Fruit fly (Drosophila melanogaster) whole organism, embryonic: ENCODE data around the gene CG9452.

Experiments used
- Adf1 ChIP-seq: fragments of 200-800 bp; sonication (Bioruptor generic); IDR thresholded peaks from 2 replicates; pipeline ENCODE4 v1.3.6; 2022; ENCODE audit warnings: missing biosample characterization, missing genetic modification characterization
- CG10543 ChIP-seq: fragments of 200-800 bp; sonication (Bioruptor generic); optimal IDR thresholded peaks from 3 replicates; lab custom pipeline; 2017; ENCODE audit warnings: missing biosample characterization, mild to moderate bottlenecking, missing genetic modification characterization, moderate library complexity
- CG10565 ChIP-seq: fragments of 200-800 bp; sonication (Bioruptor generic); optimal IDR thresholded peaks from 3 replicates; lab custom pipeline; 2016; ENCODE audit warnings: missing biosample characterization, mild to moderate bottlenecking, missing genetic modification characterization
- CG11456 ChIP-seq: fragments of 200-800 bp; sonication (Bioruptor generic); IDR thresholded peaks from 3 replicates; pipeline ENCODE4 v1.3.6; 2022; ENCODE audit warnings: missing biosample characterization, missing genetic modification characterization
- CG12104 ChIP-seq: fragments of 200-800 bp; sonication (Bioruptor generic); optimal IDR thresholded peaks from 3 replicates; lab custom pipeline; 2016; ENCODE audit warnings: missing biosample characterization, missing genetic modification characterization
- CG12391 ChIP-seq: fragments of 200-800 bp; sonication (Bioruptor generic); optimal IDR thresholded peaks from 3 replicates; lab custom pipeline; 2018; ENCODE audit warnings: missing biosample characterization, mild to moderate bottlenecking, missing genetic modification characterization, moderate library complexity
- CG16815 ChIP-seq: fragments of 200-800 bp; sonication (Bioruptor generic); optimal IDR thresholded peaks from 3 replicates; lab custom pipeline; 2017; ENCODE audit warnings: missing biosample characterization, mild to moderate bottlenecking, missing genetic modification characterization
- CG17328 ChIP-seq: fragments of 200-800 bp; sonication (Bioruptor generic); IDR thresholded peaks from 2 replicates; pipeline ENCODE4 v1.3.6; 2022; ENCODE audit warnings: missing biosample characterization, missing genetic modification characterization
- CG17612 ChIP-seq: fragments of 200-800 bp; sonication (Bioruptor generic); IDR thresholded peaks from 2 replicates; pipeline ENCODE4 v1.3.6; 2022; ENCODE audit warnings: missing biosample characterization, missing genetic modification characterization
- CG17829 ChIP-seq: fragments of 200-800 bp; optimal IDR thresholded peaks from 2 replicates; lab custom pipeline; 2019; ENCODE audit warnings: missing biosample characterization, mild to moderate bottlenecking, missing genetic modification characterization, moderate library complexity
- CG18476 ChIP-seq: fragments of 200-800 bp; sonication (Bioruptor generic); optimal IDR thresholded peaks from 2 replicates; lab custom pipeline; 2016; ENCODE audit warnings: missing biosample characterization, mild to moderate bottlenecking, missing genetic modification characterization
- CG18599 ChIP-seq: fragments of 200-800 bp; sonication (Bioruptor generic); optimal IDR thresholded peaks from 3 replicates; lab custom pipeline; 2017; ENCODE audit warnings: missing biosample characterization, missing genetic modification characterization, mild to moderate bottlenecking, moderate library complexity, missing genetic modification reagents
- CG18764 ChIP-seq: fragments of 200-800 bp; sonication (Bioruptor generic); optimal IDR thresholded peaks from 3 replicates; lab custom pipeline; 2016; ENCODE audit warnings: missing biosample characterization, missing genetic modification characterization
- CG31365 ChIP-seq: fragments of 200-800 bp; sonication (Bioruptor generic); optimal IDR thresholded peaks from 2 replicates; lab custom pipeline; 2018; ENCODE audit warnings: missing biosample characterization, mild to moderate bottlenecking, missing genetic modification characterization
- CG31388 ChIP-seq: fragments of 200-800 bp; sonication (Bioruptor generic); optimal IDR thresholded peaks from 2 replicates; lab custom pipeline; 2016; ENCODE audit warnings: missing biosample characterization, missing genetic modification characterization
- CG4404 ChIP-seq: fragments of 200-800 bp; sonication (Bioruptor generic); IDR thresholded peaks from 2 replicates; pipeline ENCODE4 v1.3.6; 2022; ENCODE audit warnings: missing biosample characterization, missing genetic modification characterization
- CG5180 ChIP-seq: fragments of 200-800 bp; sonication (Bioruptor generic); optimal IDR thresholded peaks from 3 replicates; lab custom pipeline; 2017; ENCODE audit warnings: missing biosample characterization, missing genetic modification characterization, mild to moderate bottlenecking, moderate library complexity, missing genetic modification reagents
- CG6683 ChIP-seq: fragments of 200-800 bp; sonication (Bioruptor generic); optimal IDR thresholded peaks from 2 replicates; lab custom pipeline; 2017; ENCODE audit warnings: missing biosample characterization, mild to moderate bottlenecking, missing genetic modification characterization, missing genetic modification reagents
- CG8281 ChIP-seq: fragments of 200-800 bp; sonication (Bioruptor generic); optimal IDR thresholded peaks from 2 replicates; lab custom pipeline; 2018; ENCODE audit warnings: missing biosample characterization, mild to moderate bottlenecking, missing genetic modification characterization, moderate library complexity
- CG9932 ChIP-seq: fragments of 200-800 bp; sonication (Bioruptor generic); IDR thresholded peaks from 2 replicates; pipeline ENCODE4 v1.3.6; 2022; ENCODE audit warnings: missing biosample characterization, missing genetic modification characterization
- Camta ChIP-seq: fragments of 200-800 bp; sonication (Bioruptor generic); optimal IDR thresholded peaks from 2 replicates; lab custom pipeline; 2016; ENCODE audit warnings: missing biosample characterization, missing genetic modification characterization
- Fer1 ChIP-seq: fragments of 200-800 bp; sonication (Bioruptor generic); optimal IDR thresholded peaks from 2 replicates; lab custom pipeline; 2017; ENCODE audit warnings: missing biosample characterization, mild to moderate bottlenecking, missing genetic modification characterization
- Gsc ChIP-seq: fragments of 200-800 bp; sonication (Bioruptor generic); IDR thresholded peaks from 2 replicates; pipeline ENCODE4 v1.3.6; 2022; ENCODE audit warnings: missing biosample characterization, missing genetic modification characterization
- Hmr ChIP-seq: fragments of 200-800 bp; sonication (Bioruptor generic); optimal IDR thresholded peaks from 3 replicates; lab custom pipeline; 2017; ENCODE audit warnings: mild to moderate bottlenecking, missing biosample characterization, missing genetic modification reagents, missing genetic modification characterization
- Hr39 ChIP-seq: fragments of >200 bp; optimal IDR thresholded peaks from 2 replicates; lab custom pipeline; 2017
- Kr ChIP-seq: fragments of 200-800 bp; sonication (Bioruptor generic); optimal IDR thresholded peaks from 2 replicates; lab custom pipeline; 2017; ENCODE audit warnings: missing biosample characterization, mild to moderate bottlenecking, missing genetic modification characterization
- Mad ChIP-seq: fragments of 200-800 bp; sonication (Bioruptor generic); optimal IDR thresholded peaks from 2 replicates; lab custom pipeline; 2016; ENCODE audit warnings: missing biosample characterization, missing genetic modification characterization
- NC2α ChIP-seq: fragments of 200-800 bp; sonication (Bioruptor generic); optimal IDR thresholded peaks from 2 replicates; lab custom pipeline; 2016; ENCODE audit warnings: missing biosample characterization, missing genetic modification characterization
- Neu2 ChIP-seq: fragments of 200-800 bp; sonication (Bioruptor generic); optimal IDR thresholded peaks from 3 replicates; lab custom pipeline; 2016; ENCODE audit warnings: missing biosample characterization, missing genetic modification characterization, borderline replicate concordance
- Nf-YC ChIP-seq: fragments of 200-800 bp; optimal IDR thresholded peaks from 3 replicates; lab custom pipeline; 2019; ENCODE audit warnings: missing biosample characterization, mild to moderate bottlenecking, missing genetic modification characterization, moderate library complexity
- Oaz ChIP-seq: fragments of 200-800 bp; sonication (Bioruptor generic); IDR thresholded peaks from 2 replicates; pipeline ENCODE4 v1.3.6; 2022; ENCODE audit warnings: missing biosample characterization, missing genetic modification characterization
- Tbp ChIP-seq: fragments of >200 bp; optimal IDR thresholded peaks from 2 replicates; lab custom pipeline; 2018; ENCODE audit warnings: missing biosample characterization, missing genetic modification characterization
- YL-1 ChIP-seq: fragments of 200-800 bp; sonication (Bioruptor generic); optimal IDR thresholded peaks from 3 replicates; lab custom pipeline; 2017; ENCODE audit warnings: missing biosample characterization, mild to moderate bottlenecking, missing genetic modification characterization
- ase ChIP-seq: fragments of 200-800 bp; sonication (Bioruptor generic); IDR thresholded peaks from 3 replicates; pipeline ENCODE4 v1.3.6; 2022; ENCODE audit warnings: missing biosample characterization, missing genetic modification characterization
- dysf ChIP-seq: fragments of 200-800 bp; sonication (Bioruptor generic); IDR thresholded peaks from 3 replicates; pipeline ENCODE4 v1.3.6; 2022; ENCODE audit warnings: missing biosample characterization, missing genetic modification characterization
- fd102C ChIP-seq: fragments of 200-800 bp; sonication (Bioruptor generic); optimal IDR thresholded peaks from 2 replicates; lab custom pipeline; 2018; ENCODE audit warnings: missing biosample characterization, mild to moderate bottlenecking, missing genetic modification characterization, moderate library complexity
- gce ChIP-seq: fragments of 200-800 bp; sonication (Bioruptor generic); IDR thresholded peaks from 3 replicates; pipeline ENCODE4 v1.3.6; 2022; ENCODE audit warnings: missing biosample characterization, missing genetic modification characterization
- gsb-n ChIP-seq: fragments of 200-800 bp; sonication (Bioruptor generic); optimal IDR thresholded peaks from 3 replicates; lab custom pipeline; 2018; ENCODE audit warnings: missing biosample characterization, mild to moderate bottlenecking, missing genetic modification characterization
- h ChIP-seq: fragments of >200 bp; optimal IDR thresholded peaks from 2 replicates; lab custom pipeline; 2017
- hbn ChIP-seq: fragments of 200-800 bp; sonication (Bioruptor generic); IDR thresholded peaks from 2 replicates; pipeline ENCODE4 v1.3.6; 2022; ENCODE audit warnings: missing biosample characterization, missing genetic modification characterization; ENCODE audit not compliant: partially characterized antibody
- inv ChIP-seq: fragments of 200-800 bp; sonication (Bioruptor generic); IDR thresholded peaks from 2 replicates; pipeline ENCODE4 v1.3.6; 2022; ENCODE audit warnings: missing biosample characterization, missing genetic modification characterization; ENCODE audit not compliant: partially characterized antibody
- mirr ChIP-seq: fragments of 200-800 bp; sonication (Bioruptor generic); optimal IDR thresholded peaks from 3 replicates; lab custom pipeline; 2018; ENCODE audit warnings: missing biosample characterization, mild to moderate bottlenecking, missing genetic modification characterization
- otp ChIP-seq: fragments of 200-800 bp; sonication (Bioruptor generic); IDR thresholded peaks from 3 replicates; pipeline ENCODE4, ENCODE4 v1.3.6; 2022; ENCODE audit warnings: missing biosample characterization, missing genetic modification characterization
- peb ChIP-seq: fragments of 200-800 bp; sonication (Bioruptor generic); IDR thresholded peaks from 2 replicates; pipeline ENCODE4 v1.3.6; 2022; ENCODE audit warnings: missing biosample characterization, missing genetic modification characterization
- pho ChIP-seq: fragments of 200-800 bp; sonication (Bioruptor generic); optimal IDR thresholded peaks from 2 replicates; lab custom pipeline; 2016; ENCODE audit warnings: missing biosample characterization, missing genetic modification characterization
- pros ChIP-seq: fragments of 200-800 bp; sonication (Bioruptor generic); optimal IDR thresholded peaks from 3 replicates; lab custom pipeline; 2019; ENCODE audit warnings: missing biosample characterization, mild to moderate bottlenecking, missing genetic modification characterization, moderate library complexity
- pzg ChIP-seq: fragments of 200-800 bp; sonication (Bioruptor generic); optimal IDR thresholded peaks from 3 replicates; lab custom pipeline; 2018; ENCODE audit warnings: missing biosample characterization, mild to moderate bottlenecking, missing genetic modification characterization, moderate library complexity
- shn ChIP-seq: fragments of 200-800 bp; sonication (Bioruptor generic); optimal IDR thresholded peaks from 3 replicates; lab custom pipeline; 2016; ENCODE audit warnings: missing biosample characterization, missing genetic modification characterization
- tin ChIP-seq: fragments of 200-800 bp; sonication (Bioruptor generic); optimal IDR thresholded peaks from 3 replicates; lab custom pipeline; 2016; ENCODE audit warnings: missing biosample characterization, missing genetic modification characterization
- tx ChIP-seq: fragments of 200-800 bp; sonication (Bioruptor generic); optimal IDR thresholded peaks from 2 replicates; lab custom pipeline; 2016; ENCODE audit warnings: missing biosample characterization, missing genetic modification characterization
- wdn ChIP-seq: fragments of 200-800 bp; sonication (Bioruptor generic); IDR thresholded peaks from 2 replicates; pipeline ENCODE4 v1.3.6; 2022; ENCODE audit warnings: missing biosample characterization, missing genetic modification characterization
- z ChIP-seq: fragments of 200-800 bp; sonication (Bioruptor generic); IDR thresholded peaks from 3 replicates; pipeline ENCODE4 v1.3.6; 2022; ENCODE audit warnings: missing biosample characterization, missing genetic modification characterization

CG9452 gene

DNA sequence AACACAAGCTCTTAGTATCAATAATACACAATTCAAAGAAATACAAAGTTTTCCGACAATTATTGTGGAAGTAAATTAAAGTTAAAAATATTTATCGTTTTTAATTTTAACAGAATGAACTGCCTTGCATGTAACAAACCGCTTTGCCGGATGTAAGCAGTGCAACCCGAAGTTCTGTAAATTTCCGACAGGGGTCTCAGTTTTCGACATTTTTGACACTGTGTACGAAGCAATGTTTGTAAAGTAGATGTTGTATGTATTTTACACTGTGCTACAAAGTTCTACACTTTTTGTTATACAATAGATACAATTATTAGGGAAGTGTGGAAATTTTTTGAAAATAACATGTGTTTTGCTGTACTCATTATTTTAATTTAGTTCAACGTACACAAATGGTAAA is 12.9 kb upstream of the CG9452 start (continued):
- peak; percentile 76 for TF ChIP-seq CG10565
- peak; percentile 98 for TF ChIP-seq CG31365 (tag; lab: Kevin White, UChicago)
- peak; percentile 67 for TF ChIP-seq CG5180 (GFP tag; lab: Kevin White, UChicago)
- TF ChIP-seq CG12391 (tag; lab: Kevin White, UChicago), result peak; percentile 74
- TF ChIP-seq CG4404 (GFP tag; lab: Robert Waterston, UW), result peak; percentile 79
- no peak for TF ChIP-seq pros
- peak; percentile 92 for TF ChIP-seq CG9932 (GFP tag; lab: Robert Waterston, UW)
- no peak for TF ChIP-seq Hr39 (lab: Kevin White, UChicago)
- TF ChIP-seq CG31388 (GFP tag; lab: Kevin White, UChicago), result peak; percentile 33
- TF ChIP-seq CG17328, result peak; percentile 92
- no peak for TF ChIP-seq Nf-YC
- peak; percentile 83 for TF ChIP-seq fd102C
- peak; percentile 76 for TF ChIP-seq Gsc (GFP tag; lab: Robert Waterston, UW)
- peak; percentile 16; the same call in 1 of the 2 replicates for TF ChIP-seq inv (GFP tag; lab: Robert Waterston, UW)
- no peak for TF ChIP-seq Tbp (GFP tag; lab: Kevin White, UChicago)
- peak; percentile 75 for TF ChIP-seq pho (GFP tag; lab: Kevin White, UChicago)
- no peak for TF ChIP-seq CG6683 (GFP tag; lab: Kevin White, UChicago)
- no peak for TF ChIP-seq hbn (GFP tag; lab: Robert Waterston, UW)
- TF ChIP-seq pzg, result peak; percentile 15
- TF ChIP-seq shn (GFP tag; lab: Kevin White, UChicago), result peak; percentile 86
- no peak for TF ChIP-seq Kr (GFP tag; lab: Kevin White, UChicago)
- TF ChIP-seq NC2α (GFP tag; lab: Kevin White, UChicago), result peak; percentile 78
- TF ChIP-seq CG8281, result peak; percentile 61
- TF ChIP-seq YL-1 (GFP tag; lab: Kevin White, UChicago), result peak; percentile 33
- peak; percentile 86 for TF ChIP-seq CG12104 (GFP tag; lab: Kevin White, UChicago)
- no peak for TF ChIP-seq h (lab: Kevin White, UChicago)
- 0 out of 3 replicates have a peak, but pooled peaks have one; percentile 55 for TF ChIP-seq z (GFP tag; lab: Robert Waterston, UW)
- TF ChIP-seq tin (GFP tag; lab: Kevin White, UChicago), result peak; percentile 91
- peak; percentile 95 for TF ChIP-seq ase (GFP tag; lab: Robert Waterston, UW)
- TF ChIP-seq CG18764 (GFP tag; lab: Kevin White, UChicago), result peak; percentile 89
- TF ChIP-seq Neu2 (GFP tag; lab: Kevin White, UChicago), result peak; percentile 64
- TF ChIP-seq CG18599 (GFP tag; lab: Kevin White, UChicago), result peak; percentile 84
- TF ChIP-seq Hmr (GFP tag; lab: Kevin White, UChicago), result peak; percentile 92
- TF ChIP-seq gsb-n (tag; lab: Kevin White, UChicago), result peak; percentile 78
- TF ChIP-seq peb (GFP tag; lab: Robert Waterston, UW), result peak; percentile 78
- peak; percentile 87 for TF ChIP-seq CG10543 (GFP tag; lab: Kevin White, UChicago)
- TF ChIP-seq wdn, result peak; percentile 87
- peak; percentile 97 for TF ChIP-seq Camta (GFP tag; lab: Kevin White, UChicago)
- peak; percentile 73 for TF ChIP-seq CG16815 (GFP tag; lab: Kevin White, UChicago)
- TF ChIP-seq Mad (GFP tag; lab: Kevin White, UChicago), result peak; percentile 81
- peak; percentile 93 for TF ChIP-seq gce (GFP tag; lab: Robert Waterston, UW)
- TF ChIP-seq otp (GFP tag; lab: Robert Waterston, UW), result peak; percentile 90
- peak; percentile 92 for TF ChIP-seq dysf (GFP tag; lab: Robert Waterston, UW)
- peak; percentile 90 for TF ChIP-seq mirr (GFP tag; lab: Kevin White, UChicago)
- TF ChIP-seq CG17612, result peak; percentile 78
- peak; percentile 69 for TF ChIP-seq tx (GFP tag; lab: Kevin White, UChicago)
- TF ChIP-seq CG11456 (GFP tag; lab: Robert Waterston, UW), result peak; percentile 99
- peak; percentile 73 for TF ChIP-seq CG18476 (GFP tag; lab: Kevin White, UChicago)
- TF ChIP-seq Fer1, result no peak
- TF ChIP-seq CG17829 (tag; lab: Kevin White, UChicago), result peak; percentile 82
- peak; percentile 41; the same call in 1 of the 2 replicates for TF ChIP-seq Adf1 (GFP tag; lab: Robert Waterston, UW)
- peak; percentile 89 for TF ChIP-seq Oaz
